Fruit fly (Drosophila melanogaster) S2 (cell line): ENCODE data around the gene Fpgs1.
A peak's percentile ranks its signal among the peaks of the same experiment; 100 is the strongest.

Experiments used
- CG8478 ChIP-seq: fragments of >200 bp; optimal IDR thresholded peaks from 2 replicates; lab custom pipeline; 2018
- CTCF ChIP-seq, 2 experiments: fragments of >200 bp; optimal IDR thresholded peaks; 2 replicates each; lab custom pipeline; 2018

Fpgs1 gene

dm6 chrX:12615752-12616366 is 4.2 kb downstream of the Fpgs1 start, which contains the start of gene CG11085:
Gene CG11085, plus strand, starts transcription at chrX:12616316.
- TF ChIP-seq CG8478 = no peak
- TF ChIP-seq CTCF (optimal IDR thresholded peaks at IDR 0.05; lab: Kevin White, UChicago) = no peak

- TF ChIP-seq CTCF (optimal IDR thresholded peaks at IDR 0.05; lab: Kevin White, UChicago) (no peak), CG8478 (no peak)
Measured at dm6 chrX:12621640-12622039, 10.0 kb downstream of the Fpgs1 start.

dm6 chrX:12623992-12624391 is 12.3 kb downstream of the Fpgs1 start, which contains the start of gene CG15728:
Gene CG15728, plus strand, starts transcription at chrX:12624292.
- TF ChIP-seq CTCF (optimal IDR thresholded peaks at IDR 0.05; lab: Kevin White, UChicago) = no peak
- TF ChIP-seq CG8478 = no peak

dm6 chrX:12625594-12626274 is 14.1 kb downstream of the Fpgs1 start:
- no peak for TF ChIP-seq CG8478
- TF ChIP-seq CTCF (optimal IDR thresholded peaks at IDR 0.05; lab: Kevin White, UChicago) = no peak

dm6 chrX:12629564-12629963 is 17.9 kb downstream of the Fpgs1 start, which contains the start of the genes Aven and CG2540:
Gene Aven, minus strand, starts transcription at chrX:12629640.
Gene CG2540, plus strand, starts transcription at chrX:12629878.
- TF ChIP-seq CG8478 (no peak), CTCF (optimal IDR thresholded peaks at IDR 0.05; lab: Kevin White, UChicago) (no peak)

dm6 chrX:12631317-12632156 is 19.9 kb downstream of the Fpgs1 start, which contains the start of gene Tomosyn:
Gene Tomosyn, plus strand, starts transcription at chrX:12631605.
- TF ChIP-seq CTCF (optimal IDR thresholded peaks at IDR 0.05; lab: Kevin White, UChicago) = peak in 1 of 2 experiments; percentile 13
- TF ChIP-seq CG8478 = no peak

- no peak for TF ChIP-seq CTCF (optimal IDR thresholded peaks at IDR 0.05; lab: Kevin White, UChicago)
- TF ChIP-seq CG8478 = no peak
Measured at dm6 chrX:12632157-12632422, 20.4 kb downstream of the Fpgs1 start.

- TF ChIP-seq CG8478 (no peak), CTCF (optimal IDR thresholded peaks at IDR 0.05; lab: Kevin White, UChicago) (no peak)
Measured at dm6 chrX:12633204-12633603, 21.5 kb downstream of the Fpgs1 start.

- TF ChIP-seq CTCF (optimal IDR thresholded peaks at IDR 0.05; lab: Kevin White, UChicago) (no peak), CG8478 (no peak)
Measured at dm6 chrX:12633992-12634391, 22.3 kb downstream of the Fpgs1 start.

dm6 chrX:12645361-12645760 is 33.7 kb downstream of the Fpgs1 start:
- TF ChIP-seq CG8478 = no peak
- no peak for TF ChIP-seq CTCF (optimal IDR thresholded peaks at IDR 0.05; lab: Kevin White, UChicago)

- no peak for TF ChIP-seq CTCF (optimal IDR thresholded peaks at IDR 0.05; lab: Kevin White, UChicago)
- TF ChIP-seq CG8478 = no peak
Measured at dm6 chrX:12651613-12652012, 39.9 kb downstream of the Fpgs1 start.

- TF ChIP-seq CG8478 = no peak
- TF ChIP-seq CTCF (optimal IDR thresholded peaks at IDR 0.05; lab: Kevin White, UChicago) = peak; percentile 9 to 47
Measured at dm6 chrX:12653574-12653973, 41.9 kb downstream of the Fpgs1 start, which contains the start of gene CkIalpha. Gene CkIalpha, plus strand, starts transcription at chrX:12653626.

- TF ChIP-seq CTCF (optimal IDR thresholded peaks at IDR 0.05; lab: Kevin White, UChicago) (no peak), CG8478 (no peak)
Measured at dm6 chrX:12654288-12654729, 42.6 kb downstream of the Fpgs1 start.

dm6 chrX:12658400-12658998 is 46.8 kb downstream of the Fpgs1 start:
- no peak for TF ChIP-seq CG8478
- no peak for TF ChIP-seq CTCF (optimal IDR thresholded peaks at IDR 0.05; lab: Kevin White, UChicago)

- TF ChIP-seq CTCF (optimal IDR thresholded peaks at IDR 0.05; lab: Kevin White, UChicago) = peak; percentile 72 to 78
- TF ChIP-seq CG8478 = no peak
Measured at dm6 chrX:12658999-12659560, 47.4 kb downstream of the Fpgs1 start, which contains the start of gene Tis11. Gene Tis11, plus strand, starts transcription at chrX:12659415.
